Fruit fly (Drosophila melanogaster) whole organism, adult: ENCODE measurements around the gene CSN3.

Experiments used
- CG11617 ChIP-seq: fragments of 200-800 bp; sonication (Bioruptor generic); optimal IDR thresholded peaks from 2 replicates; lab custom pipeline; 2017; ENCODE audit warnings: mild to moderate bottlenecking, missing biosample characterization, missing genetic modification reagents, missing genetic modification characterization
- CG12768 ChIP-seq: fragments of 200-800 bp; sonication (Bioruptor generic); optimal IDR thresholded peaks from 2 replicates; lab custom pipeline; 2017; ENCODE audit warnings: missing biosample characterization, missing genetic modification characterization, mild to moderate bottlenecking, moderate library complexity, missing genetic modification reagents
- CG14711 ChIP-seq: fragments of 200-800 bp; sonication (Bioruptor generic); optimal IDR thresholded peaks from 2 replicates; lab custom pipeline; 2018; ENCODE audit warnings: missing biosample characterization, mild to moderate bottlenecking, missing genetic modification characterization, moderate library complexity
- CG1620 ChIP-seq: fragments of 200-800 bp; sonication (Bioruptor generic); optimal IDR thresholded peaks from 2 replicates; lab custom pipeline; 2016; ENCODE audit warnings: missing biosample characterization, missing genetic modification characterization
- CG33017 ChIP-seq: fragments of 200-800 bp; sonication (Bioruptor generic); optimal IDR thresholded peaks from 2 replicates; lab custom pipeline; 2018; ENCODE audit warnings: missing biosample characterization, mild to moderate bottlenecking, missing genetic modification characterization, moderate library complexity
- CG5204 ChIP-seq: fragments of 200-800 bp; sonication (Bioruptor generic); optimal IDR thresholded peaks from 2 replicates; lab custom pipeline; 2016; ENCODE audit warnings: missing biosample characterization, missing genetic modification characterization
- CG7045 ChIP-seq: fragments of 200-800 bp; sonication (Bioruptor generic); optimal IDR thresholded peaks from 2 replicates; lab custom pipeline; 2017; ENCODE audit warnings: missing biosample characterization, mild to moderate bottlenecking, missing genetic modification characterization
- CG7101 ChIP-seq: fragments of 200-800 bp; sonication (Bioruptor generic); optimal IDR thresholded peaks from 2 replicates; lab custom pipeline; 2018; ENCODE audit warnings: missing biosample characterization, mild to moderate bottlenecking, missing genetic modification characterization, moderate library complexity
- Clk ChIP-seq: fragments of 200-800 bp; sonication (Bioruptor generic); optimal IDR thresholded peaks from 2 replicates; lab custom pipeline; 2017; ENCODE audit warnings: missing biosample characterization, missing genetic modification characterization
- Crg-1 ChIP-seq: fragments of 200-800 bp; sonication (Bioruptor generic); optimal IDR thresholded peaks from 2 replicates; lab custom pipeline; 2016; ENCODE audit warnings: missing biosample characterization, missing genetic modification characterization
- Hr96 ChIP-seq: fragments of 200-800 bp; sonication (Bioruptor generic); optimal IDR thresholded peaks from 2 replicates; lab custom pipeline; 2016; ENCODE audit warnings: missing biosample characterization, missing genetic modification characterization
- Mnt ChIP-seq: fragments of 200-800 bp; sonication (Bioruptor generic); optimal IDR thresholded peaks from 2 replicates; lab custom pipeline; 2016; ENCODE audit warnings: missing biosample characterization, mild to moderate bottlenecking, missing genetic modification characterization
- bab1 ChIP-seq: fragments of 200-800 bp; sonication (Bioruptor generic); optimal IDR thresholded peaks from 3 replicates; lab custom pipeline; 2019; ENCODE audit warnings: missing biosample characterization, mild to moderate bottlenecking, missing genetic modification characterization, moderate library complexity
- cic ChIP-seq: fragments of 200-800 bp; sonication (Bioruptor generic); optimal IDR thresholded peaks from 2 replicates; lab custom pipeline; 2017; ENCODE audit warnings: missing biosample characterization, mild to moderate bottlenecking, missing genetic modification characterization, moderate library complexity
- cnc ChIP-seq, 2 experiments: fragments of >200 bp; optimal IDR thresholded peaks; 2 replicates each; lab custom pipeline; 2017
- kay ChIP-seq: fragments of 200-800 bp; sonication (Bioruptor generic); peaks from one replicate; lab custom pipeline; 2016; ENCODE audit warnings: missing biosample characterization, missing genetic modification characterization, borderline replicate concordance
- ovo ChIP-seq: fragments of 200-800 bp; sonication (Bioruptor generic); optimal IDR thresholded peaks from 2 replicates; lab custom pipeline; 2016; ENCODE audit warnings: missing biosample characterization, missing genetic modification characterization
- pad ChIP-seq: fragments of 200-800 bp; sonication (Bioruptor generic); optimal IDR thresholded peaks from 3 replicates; lab custom pipeline; 2017; ENCODE audit warnings: missing biosample characterization, missing genetic modification characterization, mild to moderate bottlenecking, moderate library complexity, missing genetic modification reagents
- tj ChIP-seq: fragments of 200-800 bp; sonication (Bioruptor generic); optimal IDR thresholded peaks from 3 replicates; lab custom pipeline; 2017; ENCODE audit warnings: missing biosample characterization, mild to moderate bottlenecking, missing genetic modification characterization, moderate library complexity
- toe ChIP-seq: fragments of 200-800 bp; sonication (Bioruptor generic); optimal IDR thresholded peaks from 2 replicates; lab custom pipeline; 2016; ENCODE audit warnings: missing biosample characterization, missing genetic modification characterization

The CSN3 gene

dm6 chr3L:20837040-20837830 is 4.1 kb downstream of the CSN3 start, which contains the start of gene CG13255:
TSS of gene CG13255 (plus strand) at chr3L:20837488.
- peak; percentile 75 for TF ChIP-seq CG5204 (GFP tag; lab: Kevin White, UChicago)
- peak; percentile 35 for TF ChIP-seq kay (GFP tag; lab: Kevin White, UChicago)
- peak; percentile 56 for TF ChIP-seq toe (GFP tag; lab: Kevin White, UChicago)
- TF ChIP-seq Mnt (GFP tag; lab: Kevin White, UChicago) = peak; percentile 11
- peak; percentile 63 for TF ChIP-seq CG7045 (GFP tag; lab: Kevin White, UChicago)
- TF ChIP-seq Crg-1 = no peak
- TF ChIP-seq CG1620 (GFP tag; lab: Kevin White, UChicago) = peak; percentile 14
- TF ChIP-seq Clk = no peak
- peak; percentile 63 for TF ChIP-seq CG33017 (tag; lab: Kevin White, UChicago)
- TF ChIP-seq pad (GFP tag; lab: Kevin White, UChicago) = peak; percentile 42
- TF ChIP-seq bab1 (GFP tag; lab: Kevin White, UChicago) = no peak
- no peak for TF ChIP-seq cnc (optimal IDR thresholded peaks at IDR 0.05; lab: Kevin White, UChicago)
- TF ChIP-seq CG7101 = peak; percentile 52
- TF ChIP-seq cic (GFP tag; lab: Kevin White, UChicago) = no peak
- TF ChIP-seq ovo (GFP tag; lab: Kevin White, UChicago) = no peak
- TF ChIP-seq CG12768 (GFP tag; lab: Kevin White, UChicago) = peak; percentile 68
- peak; percentile 58 for TF ChIP-seq Hr96 (GFP tag; lab: Kevin White, UChicago)
- peak; percentile 86 for TF ChIP-seq CG11617 (GFP tag; lab: Kevin White, UChicago)
- peak; percentile 20 for TF ChIP-seq CG14711 (tag; lab: Kevin White, UChicago)
- peak; percentile 44 for TF ChIP-seq tj (GFP tag; lab: Kevin White, UChicago)

- no peak for TF ChIP-seq pad (GFP tag; lab: Kevin White, UChicago)
- no peak for TF ChIP-seq Hr96 (GFP tag; lab: Kevin White, UChicago)
- TF ChIP-seq CG11617 (GFP tag; lab: Kevin White, UChicago) = no peak
- TF ChIP-seq CG12768 (GFP tag; lab: Kevin White, UChicago) = no peak
- no peak for TF ChIP-seq kay (GFP tag; lab: Kevin White, UChicago)
- no peak for TF ChIP-seq CG33017 (tag; lab: Kevin White, UChicago)
- no peak for TF ChIP-seq CG5204 (GFP tag; lab: Kevin White, UChicago)
- TF ChIP-seq toe (GFP tag; lab: Kevin White, UChicago) = no peak
Measured at dm6 chr3L:20835882-20836281, 5.5 kb downstream of the CSN3 start, which contains the start of gene CG3288. TSS of gene CG3288 (plus strand) at chr3L:20836182.

dm6 chr3L:20834150-20834549 is 7.2 kb downstream of the CSN3 start:
- TF ChIP-seq toe (GFP tag; lab: Kevin White, UChicago) = no peak
- no peak for TF ChIP-seq Crg-1
- TF ChIP-seq bab1 (GFP tag; lab: Kevin White, UChicago) = no peak
- no peak for TF ChIP-seq Mnt (GFP tag; lab: Kevin White, UChicago)
- TF ChIP-seq pad (GFP tag; lab: Kevin White, UChicago) = no peak
- no peak for TF ChIP-seq CG14711 (tag; lab: Kevin White, UChicago)
- no peak for TF ChIP-seq tj (GFP tag; lab: Kevin White, UChicago)

- TF ChIP-seq Mnt (GFP tag; lab: Kevin White, UChicago) (no peak), CG11617 (GFP tag; lab: Kevin White, UChicago) (no peak), CG12768 (GFP tag; lab: Kevin White, UChicago) (no peak), CG7101 (no peak), cnc (optimal IDR thresholded peaks at IDR 0.05; lab: Kevin White, UChicago) (no peak), CG33017 (tag; lab: Kevin White, UChicago) (peak; percentile 17), cic (GFP tag; lab: Kevin White, UChicago) (peak; percentile 29), CG1620 (GFP tag; lab: Kevin White, UChicago) (no peak)
Measured at dm6 chr3L:20830361-20830760, 11.0 kb downstream of the CSN3 start.

- no peak for TF ChIP-seq kay (GFP tag; lab: Kevin White, UChicago)
- TF ChIP-seq ovo (GFP tag; lab: Kevin White, UChicago) = peak; percentile 33
Measured at dm6 chr3L:20827962-20828361, 13.4 kb downstream of the CSN3 start.

dm6 chr3L:20826950-20827910 is 14.1 kb downstream of the CSN3 start:
- TF ChIP-seq CG11617 (GFP tag; lab: Kevin White, UChicago) (no peak), tj (GFP tag; lab: Kevin White, UChicago) (no peak), toe (GFP tag; lab: Kevin White, UChicago) (peak; percentile 30), CG5204 (GFP tag; lab: Kevin White, UChicago) (peak; percentile 9), CG7101 (no peak), ovo (GFP tag; lab: Kevin White, UChicago) (no peak), CG1620 (GFP tag; lab: Kevin White, UChicago) (no peak), CG33017 (tag; lab: Kevin White, UChicago) (no peak), cnc (optimal IDR thresholded peaks at IDR 0.05; lab: Kevin White, UChicago) (no peak), Crg-1 (no peak), bab1 (GFP tag; lab: Kevin White, UChicago) (peak; percentile 40), kay (GFP tag; lab: Kevin White, UChicago) (peak; percentile 86), CG12768 (GFP tag; lab: Kevin White, UChicago) (no peak), CG14711 (tag; lab: Kevin White, UChicago) (no peak), Clk (no peak), Mnt (GFP tag; lab: Kevin White, UChicago) (no peak), Hr96 (GFP tag; lab: Kevin White, UChicago) (no peak)
